Fruit fly (Drosophila melanogaster) whole organism, embryonic: ENCODE measurements around the gene BOD1.

Experiments used
- CG10209 ChIP-seq: fragments of 200-800 bp; sonication (Bioruptor generic); optimal IDR thresholded peaks from 3 replicates; lab custom pipeline; 2017; ENCODE audit warnings: missing biosample characterization, mild to moderate bottlenecking, missing genetic modification characterization, missing genetic modification reagents
- CG10274 ChIP-seq: fragments of 200-800 bp; sonication (Bioruptor generic); optimal IDR thresholded peaks from 3 replicates; lab custom pipeline; 2017; ENCODE audit warnings: missing biosample characterization, mild to moderate bottlenecking, missing genetic modification characterization
- CG11695 ChIP-seq: fragments of 200-800 bp; sonication (Bioruptor generic); IDR thresholded peaks from 3 replicates; pipeline ENCODE4 v1.3.6; 2022; ENCODE audit warnings: missing biosample characterization, missing genetic modification characterization
- CG12236 ChIP-seq: fragments of 200-800 bp; sonication (Bioruptor generic); optimal IDR thresholded peaks from 2 replicates; lab custom pipeline; 2016; ENCODE audit warnings: missing biosample characterization, missing genetic modification characterization
- CG12942 ChIP-seq: fragments of 200-800 bp; sonication (Bioruptor generic); optimal IDR thresholded peaks from 3 replicates; lab custom pipeline; 2016; ENCODE audit warnings: missing biosample characterization, missing genetic modification characterization
- CG14667 ChIP-seq: fragments of 200-800 bp; sonication (Bioruptor generic); IDR thresholded peaks from 2 replicates; pipeline ENCODE4 v1.3.6; 2022; ENCODE audit warnings: missing biosample characterization, missing genetic modification characterization
- CG14965 ChIP-seq: fragments of 200-800 bp; sonication (Bioruptor generic); optimal IDR thresholded peaks from 2 replicates; lab custom pipeline; 2016; ENCODE audit warnings: missing biosample characterization, missing genetic modification characterization, borderline replicate concordance
- CG15011 ChIP-seq: fragments of 200-800 bp; sonication (Bioruptor generic); optimal IDR thresholded peaks from 3 replicates; lab custom pipeline; 2018; ENCODE audit warnings: missing biosample characterization, mild to moderate bottlenecking, missing genetic modification characterization
- CG1529 ChIP-seq: fragments of 200-800 bp; sonication (Bioruptor generic); optimal IDR thresholded peaks from 3 replicates; lab custom pipeline; 2018; ENCODE audit warnings: missing biosample characterization, missing genetic modification characterization
- CG15479 ChIP-seq: fragments of 200-800 bp; sonication (Bioruptor generic); optimal IDR thresholded peaks from 3 replicates; lab custom pipeline; 2019; ENCODE audit warnings: missing biosample characterization, mild to moderate bottlenecking, missing genetic modification characterization, moderate library complexity
- CG1603 ChIP-seq: fragments of 200-800 bp; sonication (Bioruptor generic); optimal IDR thresholded peaks from 2 replicates; lab custom pipeline; 2019; ENCODE audit warnings: missing biosample characterization, mild to moderate bottlenecking, missing genetic modification characterization, moderate library complexity
- CG17186 ChIP-seq: fragments of 200-800 bp; sonication (Bioruptor generic); optimal IDR thresholded peaks from 3 replicates; lab custom pipeline; 2017; ENCODE audit warnings: missing biosample characterization, missing genetic modification reagents, missing genetic modification characterization
- CG2120 ChIP-seq: fragments of 200-800 bp; sonication (Bioruptor generic); optimal IDR thresholded peaks from 3 replicates; lab custom pipeline; 2016; ENCODE audit warnings: missing biosample characterization, missing genetic modification characterization
- CG3281 ChIP-seq: fragments of 200-800 bp; sonication (Bioruptor generic); optimal IDR thresholded peaks from 3 replicates; lab custom pipeline; 2017; ENCODE audit warnings: missing biosample characterization, mild to moderate bottlenecking, missing genetic modification characterization
- CG4424 ChIP-seq: fragments of 200-800 bp; sonication (Bioruptor generic); optimal IDR thresholded peaks from 3 replicates; lab custom pipeline; 2016; ENCODE audit warnings: missing biosample characterization, missing genetic modification characterization
- CG4730 ChIP-seq: fragments of 200-800 bp; sonication (Bioruptor generic); IDR thresholded peaks from 2 replicates; pipeline ENCODE4 v1.3.6; 2022; ENCODE audit warnings: missing biosample characterization, missing genetic modification characterization
- CG5245 ChIP-seq: fragments of 200-800 bp; sonication (Bioruptor generic); optimal IDR thresholded peaks from 3 replicates; lab custom pipeline; 2016; ENCODE audit warnings: missing biosample characterization, missing genetic modification characterization
- CG7372 ChIP-seq: fragments of 200-800 bp; sonication (Bioruptor generic); IDR thresholded peaks from 2 replicates; pipeline ENCODE4 v1.3.6; 2022; ENCODE audit warnings: missing biosample characterization, missing genetic modification characterization
- CG8388 ChIP-seq: fragments of 200-800 bp; sonication (Bioruptor generic); optimal IDR thresholded peaks from 2 replicates; lab custom pipeline; 2019; ENCODE audit warnings: missing biosample characterization, mild to moderate bottlenecking, missing genetic modification characterization, moderate library complexity
- CTCF ChIP-seq: fragments of 200-800 bp; sonication (Bioruptor generic); optimal IDR thresholded peaks from 2 replicates; lab custom pipeline; 2017; ENCODE audit warnings: missing biosample characterization, mild to moderate bottlenecking, missing genetic modification characterization, moderate library complexity
- Dbx ChIP-seq: fragments of 200-800 bp; sonication (Bioruptor generic); IDR thresholded peaks from 3 replicates; pipeline ENCODE4 v1.3.6; 2022; ENCODE audit warnings: missing biosample characterization, missing genetic modification characterization
- Dp ChIP-seq: fragments of 200-800 bp; sonication (Bioruptor generic); optimal IDR thresholded peaks from 2 replicates; lab custom pipeline; 2018; ENCODE audit warnings: missing biosample characterization, mild to moderate bottlenecking, missing genetic modification characterization, moderate library complexity
- Hr51 ChIP-seq, 2 experiments: fragments of 200-800 bp; sonication (Bioruptor generic); optimal IDR thresholded peaks; 2 replicates in 1 of 2; 3 replicates in 1 of 2; lab custom pipeline; 2016 to 2018; ENCODE audit warnings: missing biosample characterization in 2 of 2, missing genetic modification characterization in 2 of 2, mild to moderate bottlenecking in 1 of 2, moderate library complexity in 1 of 2
- Mrtf ChIP-seq: fragments of 200-800 bp; sonication (Bioruptor generic); IDR thresholded peaks from 3 replicates; pipeline ENCODE4 v1.3.6; 2022; ENCODE audit warnings: missing biosample characterization, missing genetic modification characterization
- Opbp ChIP-seq: fragments of 200-800 bp; sonication (Bioruptor generic); IDR thresholded peaks from 3 replicates; pipeline ENCODE4 v1.3.6; 2022; ENCODE audit warnings: missing biosample characterization, missing genetic modification characterization; ENCODE audit not compliant: partially characterized antibody
- Poxn ChIP-seq: fragments of 200-800 bp; sonication (Bioruptor generic); IDR thresholded peaks from 2 replicates; pipeline ENCODE4 v1.3.6; 2022; ENCODE audit warnings: missing biosample characterization, missing genetic modification characterization
- Rx ChIP-seq: fragments of 200-800 bp; sonication (Bioruptor generic); IDR thresholded peaks from 2 replicates; pipeline ENCODE4 v1.3.6; 2022; ENCODE audit warnings: missing biosample characterization, missing genetic modification characterization
- Scr ChIP-seq: fragments of 200-800 bp; sonication (Bioruptor generic); IDR thresholded peaks from 2 replicates; pipeline ENCODE4 v1.3.6; 2022; ENCODE audit warnings: missing biosample characterization, missing genetic modification characterization; ENCODE audit not compliant: partially characterized antibody
- Sox100B ChIP-seq: fragments of 200-800 bp; sonication (Bioruptor generic); optimal IDR thresholded peaks from 3 replicates; lab custom pipeline; 2018; ENCODE audit warnings: missing biosample characterization, mild to moderate bottlenecking, missing genetic modification characterization
- Tbp ChIP-seq: fragments of >200 bp; optimal IDR thresholded peaks from 2 replicates; lab custom pipeline; 2018; ENCODE audit warnings: missing biosample characterization, missing genetic modification characterization
- Vsx1 ChIP-seq: fragments of 200-800 bp; sonication (Bioruptor generic); optimal IDR thresholded peaks from 2 replicates; lab custom pipeline; 2017; ENCODE audit warnings: missing biosample characterization, mild to moderate bottlenecking, missing genetic modification characterization, missing genetic modification reagents
- al ChIP-seq: fragments of 200-800 bp; sonication (Bioruptor generic); IDR thresholded peaks from 2 replicates; pipeline ENCODE4 v1.3.6; 2022; ENCODE audit warnings: missing biosample characterization, missing genetic modification characterization
- caup ChIP-seq: fragments of 200-800 bp; sonication (Bioruptor generic); optimal IDR thresholded peaks from 3 replicates; lab custom pipeline; 2017; ENCODE audit warnings: missing biosample characterization, mild to moderate bottlenecking, missing genetic modification characterization, moderate library complexity; ENCODE audit not compliant: severe bottlenecking
- disco-r ChIP-seq: fragments of 200-800 bp; sonication (Bioruptor generic); optimal IDR thresholded peaks from 2 replicates; lab custom pipeline; 2016; ENCODE audit warnings: missing biosample characterization, missing genetic modification characterization
- ewg ChIP-seq: fragments of 200-800 bp; sonication (Bioruptor generic); optimal IDR thresholded peaks from 3 replicates; lab custom pipeline; 2017; ENCODE audit warnings: mild to moderate bottlenecking, missing biosample characterization, missing genetic modification reagents, missing genetic modification characterization
- fd102C ChIP-seq: fragments of 200-800 bp; sonication (Bioruptor generic); optimal IDR thresholded peaks from 2 replicates; lab custom pipeline; 2018; ENCODE audit warnings: missing biosample characterization, mild to moderate bottlenecking, missing genetic modification characterization, moderate library complexity
- fd96Cb ChIP-seq: fragments of 200-800 bp; sonication (Bioruptor generic); optimal IDR thresholded peaks from 2 replicates; lab custom pipeline; 2018; ENCODE audit warnings: missing biosample characterization, mild to moderate bottlenecking, missing genetic modification characterization, moderate library complexity
- fru ChIP-seq: fragments of >200 bp; optimal IDR thresholded peaks from 2 replicates; lab custom pipeline; 2017
- gt ChIP-seq: fragments of 200-800 bp; sonication (Bioruptor generic); IDR thresholded peaks from 2 replicates; pipeline ENCODE4 v1.3.6; 2022; ENCODE audit warnings: missing biosample characterization, missing genetic modification characterization
- ind ChIP-seq: fragments of 200-800 bp; sonication (Bioruptor generic); optimal IDR thresholded peaks from 3 replicates; lab custom pipeline; 2016; ENCODE audit warnings: missing biosample characterization, missing genetic modification characterization
- lmd ChIP-seq: fragments of 200-800 bp; sonication (Bioruptor generic); IDR thresholded peaks from 2 replicates; pipeline ENCODE4 v1.3.6; 2022; ENCODE audit warnings: missing biosample characterization, missing genetic modification characterization
- luna ChIP-seq: fragments of 200-800 bp; sonication (Bioruptor generic); optimal IDR thresholded peaks from 2 replicates; lab custom pipeline; 2016; ENCODE audit warnings: missing biosample characterization, missing genetic modification characterization
- pnt ChIP-seq: fragments of 200-800 bp; sonication (Bioruptor generic); optimal IDR thresholded peaks from 3 replicates; lab custom pipeline; 2016; ENCODE audit warnings: missing biosample characterization, missing genetic modification characterization
- repo ChIP-seq: fragments of 200-800 bp; sonication (Bioruptor generic); optimal IDR thresholded peaks from 2 replicates; lab custom pipeline; 2016; ENCODE audit warnings: missing biosample characterization, missing genetic modification characterization
- so ChIP-seq: fragments of 200-800 bp; sonication (Bioruptor generic); IDR thresholded peaks from 3 replicates; pipeline ENCODE4 v1.3.6; 2022; ENCODE audit warnings: missing biosample characterization, missing genetic modification characterization
- stc ChIP-seq: fragments of 200-800 bp; sonication (Bioruptor generic); IDR thresholded peaks from 2 replicates; pipeline ENCODE4 v1.3.6; 2022; ENCODE audit warnings: missing biosample characterization, missing genetic modification characterization
- sug ChIP-seq: fragments of 200-800 bp; optimal IDR thresholded peaks from 2 replicates; lab custom pipeline; 2019; ENCODE audit warnings: missing biosample characterization, mild to moderate bottlenecking, missing genetic modification characterization, moderate library complexity
- unpg ChIP-seq: fragments of 200-800 bp; sonication (Bioruptor generic); optimal IDR thresholded peaks from 3 replicates; lab custom pipeline; 2018; ENCODE audit warnings: missing biosample characterization, mild to moderate bottlenecking, missing genetic modification characterization, moderate library complexity
- vfl ChIP-seq: fragments of 200-800 bp; sonication (Bioruptor generic); optimal IDR thresholded peaks from 2 replicates; lab custom pipeline; 2016; ENCODE audit warnings: missing biosample characterization, missing genetic modification characterization
- wek ChIP-seq: fragments of 200-800 bp; sonication (Bioruptor generic); optimal IDR thresholded peaks from 3 replicates; lab custom pipeline; 2018; ENCODE audit warnings: missing biosample characterization, mild to moderate bottlenecking, missing genetic modification characterization, moderate library complexity
- yki ChIP-seq: fragments of >200 bp; optimal IDR thresholded peaks from 3 replicates; lab custom pipeline; 2018
- zfh1 ChIP-seq: fragments of 200-800 bp; sonication (Bioruptor generic); IDR thresholded peaks from 3 replicates; pipeline ENCODE4 v1.3.6; 2022; ENCODE audit warnings: missing biosample characterization, missing genetic modification characterization

BOD1 gene

dm6 chr3R:27946555-27947204 lies 8.6 kb downstream of the BOD1 start (continued):
- TF ChIP-seq lmd (GFP tag; lab: Robert Waterston, UW) = no peak
- TF ChIP-seq CG3281 = no peak
- no peak for TF ChIP-seq CG1603
- no peak for TF ChIP-seq CG8388
- TF ChIP-seq repo (GFP tag; lab: Kevin White, UChicago) = no peak
- no peak for TF ChIP-seq CG5245 (GFP tag; lab: Kevin White, UChicago)
- TF ChIP-seq Opbp = no peak
- TF ChIP-seq CG4424 (GFP tag; lab: Kevin White, UChicago) = no peak
- TF ChIP-seq CTCF (GFP tag; lab: Kevin White, UChicago) = no peak
- TF ChIP-seq CG4730 (GFP tag; lab: Robert Waterston, UW) = no peak
- TF ChIP-seq CG12942 (GFP tag; lab: Kevin White, UChicago) = no peak
- no peak for TF ChIP-seq yki (lab: Kevin White, UChicago)
- no peak for TF ChIP-seq CG12236 (GFP tag; lab: Kevin White, UChicago)
- no peak for TF ChIP-seq Dbx (GFP tag; lab: Robert Waterston, UW)
- no peak for TF ChIP-seq Vsx1
- no peak for TF ChIP-seq Tbp (GFP tag; lab: Kevin White, UChicago)
- TF ChIP-seq Hr51 (GFP tag; optimal IDR thresholded peaks at IDR 0.05; lab: Kevin White, UChicago) = no peak
- TF ChIP-seq CG10209 (GFP tag; lab: Kevin White, UChicago) = peak; percentile 5
- TF ChIP-seq Scr (GFP tag; lab: Robert Waterston, UW) = no peak
- TF ChIP-seq Poxn (GFP tag; lab: Robert Waterston, UW) = no peak
- TF ChIP-seq vfl (GFP tag; lab: Kevin White, UChicago) = no peak
- no peak for TF ChIP-seq fd102C (GFP tag; lab: Kevin White, UChicago)
- TF ChIP-seq CG2120 (GFP tag; lab: Kevin White, UChicago) = no peak
- no peak for TF ChIP-seq fru
- peak; percentile 46 for TF ChIP-seq CG1529 (GFP tag; lab: Kevin White, UChicago)
- no peak for TF ChIP-seq ewg
- peak; percentile 8 for TF ChIP-seq unpg (GFP tag; lab: Kevin White, UChicago)
- no peak for TF ChIP-seq luna (GFP tag; lab: Kevin White, UChicago)
- peak; percentile 7 for TF ChIP-seq caup (GFP tag; lab: Kevin White, UChicago)
- no peak for TF ChIP-seq gt (GFP tag; lab: Robert Waterston, UW)
- TF ChIP-seq stc = no peak
- TF ChIP-seq sug (tag; lab: Kevin White, UChicago) = peak; percentile 91
- TF ChIP-seq CG15479 (GFP tag; lab: Kevin White, UChicago) = peak; percentile 55
- TF ChIP-seq pnt (GFP tag; lab: Kevin White, UChicago) = no peak
- no peak for TF ChIP-seq CG15011 (GFP tag; lab: Kevin White, UChicago)
- TF ChIP-seq wek = peak; percentile 57
- no peak for TF ChIP-seq Dp
- TF ChIP-seq CG10274 = no peak
- TF ChIP-seq al = no peak
- TF ChIP-seq Mrtf = no peak
- no peak for TF ChIP-seq Rx
- no peak for TF ChIP-seq CG14667
- no peak for TF ChIP-seq CG11695 (GFP tag; lab: Robert Waterston, UW)
- TF ChIP-seq CG7372 (GFP tag; lab: Robert Waterston, UW) = no peak
- TF ChIP-seq ind (GFP tag; lab: Kevin White, UChicago) = no peak
- no peak for TF ChIP-seq CG14965 (GFP tag; lab: Kevin White, UChicago)
- no peak for TF ChIP-seq CG17186
- TF ChIP-seq zfh1 (GFP tag; lab: Robert Waterston, UW) = no peak
- TF ChIP-seq Sox100B (GFP tag; lab: Kevin White, UChicago) = no peak
- no peak for TF ChIP-seq so (GFP tag; lab: Robert Waterston, UW)
- TF ChIP-seq disco-r = no peak
- TF ChIP-seq fd96Cb (tag; lab: Kevin White, UChicago) = no peak
